Worm (Caenorhabditis elegans) whole organism, L4/young adult: ENCODE data around the gene ctf-18.

ENCODE experiments used
- W03F9.2 ChIP-seq: fragments of 150-350 bp; optimal IDR thresholded peaks from 2 replicates; lab custom pipeline; 2014; ENCODE audit warnings: missing biosample characterization, missing genetic modification characterization
- him-1 ChIP-seq: sonication (generic microtip); optimal IDR thresholded peaks from 2 replicates; lab custom pipeline; 2016; ENCODE audit warnings: missing genotype, missing genetic modification reagents, missing genetic modification characterization, missing compliant biosample characterization

- TF ChIP-seq him-1 (tag; lab: Kevin White, UChicago) (no peak), W03F9.2 (tag; lab: Kevin White, UChicago) (no peak)
Measured at ce11 chrIV:10096881-10097280, 29.6 kb downstream of the ctf-18 start, which contains the start of gene dis-3.
